Worm (Caenorhabditis elegans) whole organism, L4 larva: ENCODE data around the gene Y37E11AL.2.
A peak's percentile ranks its signal among the peaks of the same experiment; 100 is the strongest.

Experiments
- D1046.2 ChIP-seq: fragments of 200-800 bp; sonication (Bioruptor generic); IDR thresholded peaks from 2 replicates; pipeline ENCODE4 v1.3.6; 2022; ENCODE audit warnings: missing genetic modification characterization, missing compliant biosample characterization
- T26A8.4 ChIP-seq: fragments of 200-800 bp; sonication (Bioruptor generic); IDR thresholded peaks from 2 replicates; pipeline ENCODE4 v1.3.6; 2022; ENCODE audit warnings: missing genetic modification characterization, missing compliant biosample characterization
- Y105C5A.15 ChIP-seq: fragments of 200-800 bp; sonication (Bioruptor generic); IDR thresholded peaks from 2 replicates; pipeline ENCODE4 v1.3.6; 2022; ENCODE audit warnings: missing genetic modification characterization, missing compliant biosample characterization
- Y48G9A.11 ChIP-seq: fragments of 200-800 bp; sonication (Bioruptor generic); IDR thresholded peaks from 2 replicates; pipeline ENCODE4 v1.3.6; 2022; ENCODE audit warnings: missing genetic modification reagents, missing genetic modification characterization, missing compliant biosample characterization
- Y5F2A.4 ChIP-seq: fragments of 200-800 bp; sonication (Bioruptor generic); optimal IDR thresholded peaks from 2 replicates; lab custom pipeline; 2018; ENCODE audit warnings: mild to moderate bottlenecking, missing genetic modification characterization, missing compliant biosample characterization
- Y75B8A.6 ChIP-seq: fragments of 200-800 bp; sonication (Bioruptor generic); IDR thresholded peaks from 2 replicates; pipeline ENCODE4 v1.3.6; 2022; ENCODE audit warnings: missing genetic modification reagents, missing genetic modification characterization, missing compliant biosample characterization
- ZK337.2 ChIP-seq: fragments of 200-800 bp; sonication (Bioruptor generic); IDR thresholded peaks from 2 replicates; pipeline ENCODE4 v1.3.6; 2022; ENCODE audit warnings: missing genetic modification reagents, missing genetic modification characterization, missing compliant biosample characterization
- aly-2 ChIP-seq: sonication (generic microtip); optimal IDR thresholded peaks from 2 replicates; lab custom pipeline; 2018; ENCODE audit warnings: missing biosample characterization, missing genetic modification characterization
- arid-1 ChIP-seq: fragments of 200-800 bp; sonication (Bioruptor generic); conservative IDR thresholded peaks from 2 replicates; pipeline ENCODE4 v1.3.6; 2022; ENCODE audit warnings: missing genetic modification reagents, missing genetic modification characterization, missing compliant biosample characterization
- attf-4 ChIP-seq: sonication (generic microtip); optimal IDR thresholded peaks from 3 replicates; lab custom pipeline; 2017; ENCODE audit warnings: missing biosample characterization, missing genetic modification characterization
- ceh-28 ChIP-seq: fragments of 150-350 bp; optimal IDR thresholded peaks from 2 replicates; lab custom pipeline; 2014; ENCODE audit warnings: missing biosample characterization, missing genetic modification reagents, missing genetic modification characterization
- ceh-32 ChIP-seq: sonication (generic microtip); optimal IDR thresholded peaks from 2 replicates; lab custom pipeline; 2016; ENCODE audit warnings: mild to moderate bottlenecking, missing genetic modification characterization, missing compliant biosample characterization; ENCODE audit not compliant: poor library complexity
- dmd-6 ChIP-seq: fragments of 200-800 bp; sonication (Bioruptor generic); IDR thresholded peaks from 2 replicates; pipeline ENCODE4 v1.3.6; 2022; ENCODE audit warnings: missing genetic modification reagents, missing genetic modification characterization, missing compliant biosample characterization
- dve-1 ChIP-seq: sonication (generic microtip); optimal IDR thresholded peaks from 2 replicates; lab custom pipeline; 2017; ENCODE audit warnings: antibody characterized with exemption, mild to moderate bottlenecking, missing genetic modification characterization, missing compliant biosample characterization; ENCODE audit not compliant: insufficient read depth
- egl-27 ChIP-seq: sonication (generic microtip); optimal IDR thresholded peaks from 3 replicates; lab custom pipeline; 2017; ENCODE audit warnings: missing biosample characterization, missing genetic modification reagents, missing genetic modification characterization
- egl-43 ChIP-seq: fragments of 200-800 bp; sonication (Bioruptor generic); IDR thresholded peaks from 2 replicates; pipeline ENCODE4 v1.3.6; 2022; ENCODE audit warnings: missing genetic modification reagents, missing genetic modification characterization, missing compliant biosample characterization
- fkh-10 ChIP-seq: fragments of 150-350 bp; optimal IDR thresholded peaks from 2 replicates; lab custom pipeline; 2014; ENCODE audit warnings: missing biosample characterization, missing genetic modification reagents, missing genetic modification characterization
- fos-1 ChIP-seq: fragments of 150-350 bp; optimal IDR thresholded peaks from 2 replicates; lab custom pipeline; 2014; ENCODE audit warnings: missing biosample characterization, missing genetic modification characterization
- hif-1 ChIP-seq, 2 experiments: sonication (generic microtip); optimal IDR thresholded peaks; 2 replicates each; lab custom pipeline; 2016 to 2017; ENCODE audit warnings: missing compliant biosample characterization in 2 of 2, missing genetic modification characterization in 2 of 2, missing genetic modification reagents in 2 of 2, missing genotype in 2 of 2, mild to moderate bottlenecking in 1 of 2
- hlh-11 ChIP-seq: fragments of 200-800 bp; sonication (Bioruptor generic); optimal IDR thresholded peaks from 2 replicates; lab custom pipeline; 2018; ENCODE audit warnings: mild to moderate bottlenecking, missing genetic modification characterization, missing compliant biosample characterization
- hmg-1.1 ChIP-seq: fragments of 200-800 bp; sonication (Bioruptor generic); IDR thresholded peaks from 2 replicates; pipeline ENCODE4 v1.3.6; 2022; ENCODE audit warnings: missing genetic modification reagents, missing genetic modification characterization, missing compliant biosample characterization
- lin-1 ChIP-seq: fragments of 200-800 bp; sonication (Bioruptor generic); IDR thresholded peaks from 2 replicates; pipeline ENCODE4 v1.3.6; 2022; ENCODE audit warnings: missing genetic modification reagents, missing genetic modification characterization, missing compliant biosample characterization
- lin-29 ChIP-seq: fragments of 200-800 bp; sonication (Bioruptor generic); IDR thresholded peaks from 2 replicates; pipeline ENCODE4 v1.3.6; 2022; ENCODE audit warnings: missing genetic modification reagents, missing genetic modification characterization, missing compliant biosample characterization
- lsy-2 ChIP-seq, 2 experiments: fragments of 150-350 bp in 1 of 2; sonication (generic microtip) in 1 of 2; optimal IDR thresholded peaks; 2 replicates each; lab custom pipeline; 2014 to 2017; ENCODE audit warnings: missing biosample characterization in 2 of 2, missing genetic modification characterization in 2 of 2
- madf-5 ChIP-seq, 2 experiments: fragments of 200-800 bp; sonication (Bioruptor generic); IDR thresholded peaks; 2 replicates each; pipeline ENCODE4 v1.3.6; 2022; ENCODE audit warnings: missing compliant biosample characterization in 2 of 2, missing genetic modification characterization in 2 of 2
- mxl-2 ChIP-seq: fragments of 200-800 bp; sonication (Bioruptor generic); conservative IDR thresholded peaks from 2 replicates; pipeline ENCODE4 v1.3.6; 2022; ENCODE audit warnings: missing genetic modification reagents, missing genetic modification characterization, missing compliant biosample characterization
- mxl-3 ChIP-seq: fragments of 200-800 bp; sonication (Bioruptor generic); optimal IDR thresholded peaks from 2 replicates; lab custom pipeline; 2018; ENCODE audit warnings: mild to moderate bottlenecking, missing genetic modification characterization, missing compliant biosample characterization
- nhr-102 ChIP-seq: sonication (generic microtip); optimal IDR thresholded peaks from 2 replicates; lab custom pipeline; 2016; ENCODE audit warnings: mild to moderate bottlenecking, missing genetic modification characterization, moderate library complexity, missing compliant biosample characterization
- nhr-237 ChIP-seq: sonication (generic microtip); optimal IDR thresholded peaks from 2 replicates; lab custom pipeline; 2017; ENCODE audit warnings: missing biosample characterization, missing genetic modification characterization
- nhr-28 ChIP-seq: fragments of 150-350 bp; optimal IDR thresholded peaks from 2 replicates; lab custom pipeline; 2014; ENCODE audit warnings: missing biosample characterization, missing genetic modification characterization
- nhr-41 ChIP-seq: fragments of 200-800 bp; sonication (Bioruptor generic); IDR thresholded peaks from 2 replicates; pipeline ENCODE4 v1.3.6; 2022; ENCODE audit warnings: missing genetic modification reagents, missing genetic modification characterization, missing compliant biosample characterization
- nhr-76 ChIP-seq: fragments of 150-350 bp; optimal IDR thresholded peaks from 2 replicates; lab custom pipeline; 2014; ENCODE audit warnings: missing biosample characterization, missing genetic modification characterization
- nhr-77 ChIP-seq: fragments of 150-350 bp; optimal IDR thresholded peaks from 2 replicates; lab custom pipeline; 2014; ENCODE audit warnings: missing biosample characterization, missing genetic modification characterization
- set-16 ChIP-seq: fragments of 200-800 bp; sonication (Bioruptor generic); IDR thresholded peaks from 2 replicates; pipeline ENCODE4 v1.3.6; 2022; ENCODE audit warnings: missing genetic modification reagents, missing genetic modification characterization, missing compliant biosample characterization
- snpc-1.2 ChIP-seq: fragments of 200-800 bp; sonication (Bioruptor generic); IDR thresholded peaks from 2 replicates; pipeline ENCODE4 v1.3.6; 2022; ENCODE audit warnings: missing genetic modification reagents, missing genetic modification characterization, missing compliant biosample characterization
- tag-97 ChIP-seq: fragments of 200-800 bp; sonication (Bioruptor generic); IDR thresholded peaks from 2 replicates; pipeline ENCODE4 v1.3.6; 2022; ENCODE audit warnings: missing genetic modification characterization, missing compliant biosample characterization
- unc-62 ChIP-seq, 3 experiments: fragments of 150-350 bp in 1 of 3; sonication (generic microtip); optimal IDR thresholded peaks in 2 of 3; peaks in 1 of 3; 1 replicate in 1 of 3; 2 replicates in 2 of 3; lab custom pipeline; 2014 to 2017; ENCODE audit warnings: missing biosample characterization in 3 of 3, missing genetic modification characterization in 3 of 3, missing genetic modification reagents in 3 of 3, missing genotype in 1 of 3
- vab-7 ChIP-seq: fragments of 200-800 bp; sonication (Bioruptor generic); IDR thresholded peaks from 2 replicates; pipeline ENCODE4 v1.3.6; 2022; ENCODE audit warnings: missing genetic modification reagents, missing genetic modification characterization, missing compliant biosample characterization

Y37E11AL.2 gene

DNA sequence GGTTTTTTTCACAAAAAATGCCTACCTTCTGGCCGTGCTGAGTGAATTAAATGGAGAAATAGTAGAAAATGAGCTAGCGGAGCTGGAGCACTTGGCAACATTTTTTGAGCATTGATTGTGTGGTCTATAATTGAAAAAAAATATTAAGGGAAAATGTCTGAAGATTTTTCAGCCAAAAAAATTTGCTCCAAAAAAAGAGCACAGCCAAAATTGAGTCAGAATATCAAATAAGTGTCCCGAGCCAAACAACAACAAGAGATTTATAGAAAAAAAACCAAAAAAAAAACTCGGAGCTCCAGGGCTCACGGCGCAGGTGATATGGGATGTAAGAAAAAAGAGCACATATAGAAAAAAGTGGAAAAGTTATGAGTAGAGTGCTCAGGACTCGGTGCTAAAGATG, 29.7 kb upstream of the Y37E11AL.2 start, which contains the start of gene fmil-1:
Gene fmil-1 (minus strand): TSS at position 101 of the 400 bp plus-strand sequence.
- TF ChIP-seq ZK337.2 (GFP tag; lab: Robert Waterston, UW) (no peak), hif-1 (tag; optimal IDR thresholded peaks at IDR 0.05; lab: Kevin White, UChicago) (no peak), T26A8.4 (GFP tag; lab: Robert Waterston, UW) (no peak), dmd-6 (GFP tag; lab: Robert Waterston, UW) (no peak), lsy-2 (tag; optimal IDR thresholded peaks at IDR 0.05; lab: Kevin White, UChicago) (no peak), nhr-28 (tag; lab: Kevin White, UChicago) (no peak), arid-1 (no peak), dve-1 (tag; lab: Kevin White, UChicago) (no peak), vab-7 (GFP tag; lab: Robert Waterston, UW) (no peak), Y48G9A.11 (GFP tag; lab: Robert Waterston, UW) (no peak), mxl-2 (GFP tag; lab: Robert Waterston, UW) (no peak), ceh-28 (tag; lab: Kevin White, UChicago) (no peak), fkh-10 (GFP tag; lab: Kevin White, UChicago) (no peak), hlh-11 (no peak), egl-43 (no peak), hmg-1.1 (GFP tag; lab: Robert Waterston, UW) (no peak), nhr-237 (no peak)

DNA sequence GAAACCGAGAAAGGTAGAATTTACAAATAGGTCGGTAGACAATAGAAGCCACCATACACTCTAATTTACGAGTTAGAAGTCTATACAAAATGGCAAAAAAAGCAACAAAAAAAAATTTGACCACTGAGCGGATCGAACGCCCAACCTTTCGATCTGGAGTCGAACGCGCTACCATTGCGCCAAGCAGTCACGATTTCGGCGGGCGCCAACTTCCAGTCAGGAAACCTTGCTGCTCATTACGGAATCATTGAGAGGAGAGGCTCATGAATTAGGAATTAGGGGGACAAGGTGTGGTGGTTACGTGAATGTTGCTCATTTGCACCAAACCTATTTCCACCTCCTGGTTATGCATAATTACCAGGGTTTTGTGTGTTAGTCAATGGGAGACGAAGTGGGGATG, 16.5 kb upstream of the Y37E11AL.2 start:
- TF ChIP-seq lin-29 (no peak), fkh-10 (GFP tag; lab: Kevin White, UChicago) (no peak), mxl-2 (GFP tag; lab: Robert Waterston, UW) (no peak), nhr-77 (tag; lab: Kevin White, UChicago) (no peak), mxl-3 (GFP tag; lab: Kevin White, UChicago) (no peak), tag-97 (no peak), lin-1 (no peak), ceh-32 (no peak), nhr-102 (tag; lab: Kevin White, UChicago) (no peak), egl-43 (no peak), Y105C5A.15 (no peak), aly-2 (no peak), dmd-6 (GFP tag; lab: Robert Waterston, UW) (no peak)
- TF ChIP-seq, all 104 proteins: peak for 0

DNA sequence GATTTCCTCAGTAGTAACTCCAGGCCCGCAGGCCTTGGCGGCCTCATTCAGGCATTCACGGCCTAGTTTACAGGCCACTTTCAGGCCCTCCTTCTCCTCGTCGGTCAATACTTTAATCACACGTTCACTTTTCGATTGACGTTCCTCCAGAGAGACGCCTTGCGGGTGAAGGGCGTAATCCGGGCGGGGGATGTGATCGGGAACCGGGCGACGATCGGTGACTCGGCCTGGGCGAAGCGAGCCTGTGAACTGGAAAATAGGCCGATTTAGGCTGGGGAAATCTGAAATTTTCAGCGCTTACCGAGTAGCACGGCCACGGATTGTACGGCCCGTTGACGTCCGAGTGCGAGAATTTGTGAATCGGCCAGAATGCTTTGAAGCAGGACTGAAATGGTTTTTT, 12.0 kb upstream of the Y37E11AL.2 start:
- TF ChIP-seq fos-1 (tag; lab: Kevin White, UChicago) (no peak), tag-97 (no peak), snpc-1.2 (GFP tag; lab: Robert Waterston, UW) (no peak), madf-5 (GFP tag; IDR thresholded peaks at IDR 0.05; lab: Robert Waterston, UW) (no peak), Y75B8A.6 (GFP tag; lab: Robert Waterston, UW) (no peak), nhr-76 (tag; lab: Kevin White, UChicago) (no peak), D1046.2 (GFP tag; lab: Robert Waterston, UW) (0 out of 2 replicates have a peak, but pooled peaks have one; percentile 46), nhr-41 (no peak), nhr-102 (tag; lab: Kevin White, UChicago) (no peak), egl-27 (tag; lab: Kevin White, UChicago) (no peak), Y5F2A.4 (no peak), set-16 (GFP tag; lab: Robert Waterston, UW) (peak; percentile 73), attf-4 (tag; lab: Kevin White, UChicago) (no peak)

ce11 chrIV:3686765-3687164, 11.5 kb upstream of the Y37E11AL.2 start, which contains the start of gene map-1:
map-1 (minus strand) TSS chrIV:3686865.
- no peak for TF ChIP-seq hmg-1.1 (GFP tag; lab: Robert Waterston, UW)
- peak in 1 of 2 experiments; percentile 71 for TF ChIP-seq unc-62 (GFP tag; optimal IDR thresholded peaks at IDR 0.05 in 1 of 2; lab: Kevin White, UChicago)
- no peak for TF ChIP-seq unc-62 (tag; optimal IDR thresholded peaks at IDR 0.05; lab: Kevin White, UChicago)
